Fruit fly (Drosophila melanogaster) whole organism, pupa: Measurements from ENCODE around the gene nrv2.

Experiments used
- CG13204 ChIP-seq: fragments of 200-800 bp; sonication (Bioruptor generic); optimal IDR thresholded peaks from 2 replicates; lab custom pipeline; 2018; ENCODE audit warnings: missing biosample characterization, mild to moderate bottlenecking, missing genetic modification characterization, moderate library complexity
- CG14655 ChIP-seq: fragments of 200-800 bp; sonication (Bioruptor generic); optimal IDR thresholded peaks from 3 replicates; lab custom pipeline; 2017; ENCODE audit warnings: mild to moderate bottlenecking, missing biosample characterization, missing genetic modification reagents, missing genetic modification characterization
- CG34367 ChIP-seq: fragments of 200-800 bp; sonication (Bioruptor generic); optimal IDR thresholded peaks from 2 replicates; lab custom pipeline; 2018; ENCODE audit warnings: missing biosample characterization, mild to moderate bottlenecking, missing genetic modification characterization
- CG4496 ChIP-seq: fragments of 200-800 bp; sonication (Bioruptor generic); IDR thresholded peaks from 3 replicates; pipeline ENCODE4 v1.3.6; 2022; ENCODE audit warnings: missing biosample characterization, missing genetic modification characterization
- CG9948 ChIP-seq: fragments of 200-800 bp; sonication (Bioruptor generic); optimal IDR thresholded peaks from 2 replicates; lab custom pipeline; 2018; ENCODE audit warnings: missing biosample characterization, mild to moderate bottlenecking, missing genetic modification characterization, moderate library complexity
- Pif1B ChIP-seq: fragments of 200-800 bp; sonication (Bioruptor generic); optimal IDR thresholded peaks from 3 replicates; lab custom pipeline; 2016; ENCODE audit warnings: missing biosample characterization, missing genetic modification characterization
- rn ChIP-seq: fragments of 200-800 bp; sonication (Bioruptor generic); IDR thresholded peaks from 2 replicates; pipeline ENCODE4 v1.3.6; 2022; ENCODE audit warnings: missing biosample characterization, missing genetic modification characterization

- TF ChIP-seq Pif1B (no peak), CG13204 (no peak), CG4496 (GFP tag; lab: Robert Waterston, UW) (no peak), CG14655 (GFP tag; lab: Kevin White, UChicago) (no peak), CG34367 (tag; lab: Kevin White, UChicago) (no peak), rn (GFP tag; lab: Robert Waterston, UW) (no peak), CG9948 (tag; lab: Kevin White, UChicago) (no peak)
These were observed 44.8 kb upstream of the nrv2 start for dm6 chr2L:6843434-6843833.
